Fruit fly (Drosophila melanogaster): ENCODE measurements around the gene CG6766.

DNA sequence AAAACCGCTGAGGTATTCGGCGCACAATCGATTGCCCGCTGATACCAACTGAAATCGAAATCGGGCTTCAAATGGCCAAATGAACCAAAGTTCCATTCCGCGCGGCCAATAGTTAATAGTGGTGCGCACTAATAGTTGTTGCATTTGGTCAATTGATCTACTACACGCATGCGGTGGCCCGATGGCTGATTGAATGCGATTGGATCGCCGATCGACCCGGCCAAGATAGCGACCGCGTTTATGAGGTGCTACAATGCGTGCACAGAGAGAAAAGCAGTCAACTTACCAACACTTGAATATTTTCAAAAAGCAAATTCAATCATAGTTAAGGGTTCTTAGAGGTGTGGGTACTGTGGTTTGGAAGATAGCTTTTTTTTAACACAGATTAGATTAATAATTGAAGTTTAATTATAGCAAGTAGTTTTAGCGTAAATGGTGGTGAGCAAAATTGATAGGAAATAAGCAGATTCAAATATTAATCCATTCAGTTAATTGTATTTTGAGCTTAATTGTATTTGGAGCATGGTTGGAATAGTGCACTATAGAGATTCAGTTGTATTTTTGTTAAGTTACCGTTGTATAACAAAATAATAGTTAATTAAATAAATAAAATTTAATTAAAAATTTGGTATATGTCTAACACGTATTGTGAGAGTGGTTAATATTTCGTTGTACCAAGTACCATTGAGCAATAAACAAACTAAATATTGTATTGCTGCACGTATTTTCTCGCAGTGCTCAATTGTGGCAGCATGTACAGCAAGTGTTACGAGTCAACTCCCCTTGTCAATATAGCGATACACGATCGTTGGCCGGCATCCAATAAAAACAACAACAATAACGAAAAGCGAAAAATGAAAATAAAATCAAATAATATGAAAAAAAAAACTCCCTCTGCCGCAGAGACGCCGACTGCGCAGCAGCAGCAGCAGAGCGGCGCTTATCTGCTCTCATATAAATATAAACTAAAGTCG lies 13.7 kb downstream of the CG6766 start:
- TF ChIP-seq CG7045 (GFP tag; optimal IDR thresholded peaks at IDR 0.05) (no peak), Clk (GFP tag; optimal IDR thresholded peaks at IDR 0.05) (no peak), tj (GFP tag; optimal IDR thresholded peaks at IDR 0.05) (no peak)
